Worm (Caenorhabditis elegans) whole organism, L1 larva: Measurements from ENCODE around the gene fipr-14.

Experiments used
- C04F5.9 ChIP-seq: sonication (generic microtip); optimal IDR thresholded peaks from 2 replicates; lab custom pipeline; 2016; ENCODE audit warnings: missing genetic modification characterization, missing compliant biosample characterization
- ama-1 ChIP-seq: fragments of 150-350 bp; optimal IDR thresholded peaks from 2 replicates; lab custom pipeline; 2014
- blmp-1 ChIP-seq: fragments of 150-350 bp; optimal IDR thresholded peaks from 2 replicates; lab custom pipeline; 2014; ENCODE audit warnings: missing biosample characterization, missing genetic modification characterization
- dsc-1 ChIP-seq: sonication (generic microtip); optimal IDR thresholded peaks from 2 replicates; lab custom pipeline; 2016; ENCODE audit warnings: mild to moderate bottlenecking, missing genetic modification characterization, missing compliant biosample characterization
- efl-1 ChIP-seq, 4 experiments: fragments of 150-350 bp; optimal IDR thresholded peaks in 3 of 4; peaks in 1 of 4; 1 replicate in 1 of 4; 2 replicates in 3 of 4; lab custom pipeline; 2014; ENCODE audit warnings: missing biosample characterization in 2 of 4, missing genetic modification characterization in 2 of 4, missing genetic modification reagents in 2 of 4
- lin-13 ChIP-seq: fragments of 150-350 bp; optimal IDR thresholded peaks from 2 replicates; lab custom pipeline; 2014; ENCODE audit warnings: missing biosample characterization, missing genetic modification reagents, missing genetic modification characterization
- lsy-2 ChIP-seq, 2 experiments: fragments of 150-350 bp; optimal IDR thresholded peaks; 2 replicates each; lab custom pipeline; 2014; ENCODE audit warnings: missing biosample characterization in 2 of 2, missing genetic modification characterization in 2 of 2
- mab-9 ChIP-seq: fragments of 200-800 bp; sonication (Bioruptor generic); IDR thresholded peaks from 2 replicates; pipeline ENCODE4 v1.3.6; 2022; ENCODE audit warnings: missing genetic modification reagents, missing genetic modification characterization, missing compliant biosample characterization
- nhr-28 ChIP-seq: fragments of 150-350 bp; optimal IDR thresholded peaks from 2 replicates; lab custom pipeline; 2014; ENCODE audit warnings: missing biosample characterization, missing genetic modification characterization
- nhr-76 ChIP-seq: sonication (generic microtip); optimal IDR thresholded peaks from 2 replicates; lab custom pipeline; 2017; ENCODE audit warnings: missing biosample characterization, missing genetic modification characterization
- pag-3 ChIP-seq: sonication (generic microtip); optimal IDR thresholded peaks from 2 replicates; lab custom pipeline; 2017; ENCODE audit warnings: missing genetic modification characterization, mild to moderate bottlenecking, missing compliant biosample characterization, antibody characterized with exemption, borderline replicate concordance; ENCODE audit not compliant: insufficient read depth
- unc-62 ChIP-seq: fragments of 150-350 bp; optimal IDR thresholded peaks from 2 replicates; lab custom pipeline; 2014; ENCODE audit warnings: missing biosample characterization, missing genetic modification reagents, missing genetic modification characterization

DNA sequence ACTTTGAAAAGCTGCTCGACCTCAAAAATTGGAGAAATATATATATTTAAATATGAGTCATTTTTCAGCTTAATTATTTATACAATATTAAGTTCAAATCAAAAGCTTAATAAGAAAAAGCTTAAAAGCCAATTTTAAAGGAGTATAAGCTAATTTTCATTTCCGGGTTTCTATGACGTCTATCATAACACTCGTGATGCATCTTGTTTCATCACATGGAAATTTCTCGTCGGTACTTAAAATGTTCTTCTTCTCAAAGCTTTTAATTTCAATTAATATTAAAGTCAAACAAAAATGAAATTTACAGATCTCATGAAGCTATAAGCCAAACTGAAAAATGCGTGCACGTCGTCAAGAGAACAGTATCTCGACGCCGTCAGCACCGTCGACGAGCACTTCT is 42.8 kb downstream of the fipr-14 start, which contains the start of gene rbr-2:
- no peak for TF ChIP-seq lsy-2 (tag; optimal IDR thresholded peaks at IDR 0.05; lab: Kevin White, UChicago)
- TF ChIP-seq C04F5.9 (tag; lab: Kevin White, UChicago), result no peak
- no peak for TF ChIP-seq mab-9 (GFP tag; lab: Robert Waterston, UW)
- TF ChIP-seq blmp-1 (tag; lab: Kevin White, UChicago), result no peak
- no peak for TF ChIP-seq unc-62
- TF ChIP-seq lin-13 (GFP tag; lab: Kevin White, UChicago), result no peak
- TF ChIP-seq dsc-1, result no peak
- no peak for TF ChIP-seq nhr-28
- TF ChIP-seq nhr-76, result no peak
- no peak for TF ChIP-seq efl-1 (optimal IDR thresholded peaks at IDR 0.05; lab: Kevin White, UChicago)
- TF ChIP-seq efl-1 (GFP tag; optimal IDR thresholded peaks at IDR 0.05 in 1 of 2; lab: Kevin White, UChicago), result no peak
- TF ChIP-seq ama-1, result no peak
- TF ChIP-seq pag-3 (tag; lab: Kevin White, UChicago), result no peak
